Worm (Caenorhabditis elegans) whole organism, young adult: ENCODE results near the gene atgp-1.

ENCODE experiments used
- efl-1 ChIP-seq: fragments of 150-350 bp; optimal IDR thresholded peaks from 2 replicates; lab custom pipeline; 2014; ENCODE audit warnings: missing biosample characterization, missing genetic modification reagents, missing genetic modification characterization
- ets-4 ChIP-seq: fragments of 200-800 bp; sonication (Bioruptor generic); optimal IDR thresholded peaks from 2 replicates; lab custom pipeline; 2018; ENCODE audit warnings: mild to moderate bottlenecking, missing genetic modification characterization, missing compliant biosample characterization
- snpc-1.3 ChIP-seq: sonication (generic microtip); optimal IDR thresholded peaks from 2 replicates; lab custom pipeline; 2017; ENCODE audit warnings: missing genetic modification characterization, mild to moderate bottlenecking, missing compliant biosample characterization, antibody characterized with exemption, moderate library complexity, missing genotype, missing genetic modification reagents; ENCODE audit not compliant: insufficient read depth

DNA sequence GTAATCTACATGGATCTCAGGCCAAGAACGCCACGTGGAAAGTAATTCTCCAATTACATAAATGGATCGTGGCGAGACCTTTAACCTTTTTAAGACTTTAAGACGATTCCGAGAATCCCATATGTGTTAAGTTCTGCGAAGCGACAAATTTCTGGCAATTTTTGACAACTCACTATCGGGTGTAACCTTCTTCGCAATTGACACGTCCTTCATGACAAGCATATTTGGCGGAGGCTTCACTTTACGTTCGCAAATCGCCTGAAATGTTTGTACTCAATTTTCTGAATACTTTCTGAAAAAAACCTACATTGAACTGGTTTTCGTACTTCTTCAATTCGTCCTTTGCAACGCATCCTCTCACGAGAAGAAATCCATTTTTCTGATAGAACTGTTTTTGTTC, 10.3 kb upstream of the atgp-1 start:
- TF ChIP-seq efl-1 (GFP tag; lab: Kevin White, UChicago) (no peak), snpc-1.3 (tag; lab: Kevin White, UChicago) (no peak), ets-4 (GFP tag; lab: Kevin White, UChicago) (no peak)
